Fruit fly (Drosophila melanogaster): ENCODE data around the gene Reepl1.

dm6 chrX:11569956-11570695, 2.4 kb upstream of the Reepl1 start, which contains the start of the genes Polr2A and CG11699:
- TF ChIP-seq EcR (GFP tag; optimal IDR thresholded peaks at IDR 0.05) (no peak), psq (optimal IDR thresholded peaks at IDR 0.05) (no peak), usp (GFP tag; optimal IDR thresholded peaks at IDR 0.05) (no peak), pan (optimal IDR thresholded peaks at IDR 0.05) (no peak), Dll (optimal IDR thresholded peaks at IDR 0.05) (no peak)

Data from whole organism.